Fruit fly (Drosophila melanogaster): ENCODE data around the gene lost.

lost gene

dm6 chr3R:4378363-4379354, 24.2 kb upstream of the lost start, which contains the start of gene Sfxn1-3 (continued):
- peak; percentile 16 for TF ChIP-seq kay (GFP tag; optimal IDR thresholded peaks at IDR 0.05)
- TF ChIP-seq ara (GFP tag; IDR thresholded peaks at IDR 0.05), result 0 out of 2 replicates have a peak, but pooled peaks have one; percentile 22
- TF ChIP-seq Oaz (GFP tag; IDR thresholded peaks at IDR 0.05), result no peak
- no peak for TF ChIP-seq Lpt (GFP tag; optimal IDR thresholded peaks at IDR 0.05)
- peak; percentile 71 for TF ChIP-seq HmgZ (tag; optimal IDR thresholded peaks at IDR 0.05)
- no peak for TF ChIP-seq abd-A (tag; optimal IDR thresholded peaks at IDR 0.05)
- TF ChIP-seq CG7987 (GFP tag; optimal IDR thresholded peaks at IDR 0.05), result peak; percentile 73
- TF ChIP-seq disco-r (GFP tag; optimal IDR thresholded peaks at IDR 0.05), result no peak
- no peak for TF ChIP-seq CG12744 (GFP tag; optimal IDR thresholded peaks at IDR 0.05)
- TF ChIP-seq tna (GFP tag; IDR thresholded peaks at IDR 0.05; ENCODE audit: partially characterized antibody), result peak; percentile 34; the same call in 1 of the 2 replicates
- peak; percentile 21 for TF ChIP-seq CG2712 (tag; optimal IDR thresholded peaks at IDR 0.05)
- no peak for TF ChIP-seq CG4854 (GFP tag; optimal IDR thresholded peaks at IDR 0.05)
- TF ChIP-seq Rx (GFP tag; IDR thresholded peaks at IDR 0.05), result no peak
- no peak for TF ChIP-seq Kr (GFP tag; optimal IDR thresholded peaks at IDR 0.05)
- no peak for TF ChIP-seq Ravus (GFP tag; IDR thresholded peaks at IDR 0.05)
- TF ChIP-seq CG14965 (GFP tag; optimal IDR thresholded peaks at IDR 0.05; ENCODE audit: borderline replicate concordance), result no peak
- TF ChIP-seq tin (GFP tag; optimal IDR thresholded peaks at IDR 0.05), result peak; percentile 19
- no peak for TF ChIP-seq Six4 (GFP tag; optimal IDR thresholded peaks at IDR 0.05)
- TF ChIP-seq CG31441 (GFP tag; IDR thresholded peaks at IDR 0.05), result peak; percentile 60; the same call in 1 of the 2 replicates
- no peak for TF ChIP-seq p53 (GFP tag; optimal IDR thresholded peaks at IDR 0.05)
- peak; percentile 37; the same call in 1 of the 2 replicates for TF ChIP-seq Ada2b (GFP tag; IDR thresholded peaks at IDR 0.05)
- TF ChIP-seq CG13287 (GFP tag; IDR thresholded peaks at IDR 0.05; ENCODE audit: partially characterized antibody), result peak; percentile 58
- TF ChIP-seq exex (tag; optimal IDR thresholded peaks at IDR 0.05), result peak; percentile 93
- TF ChIP-seq Poxn (GFP tag; IDR thresholded peaks at IDR 0.05), result no peak
- no peak; the same call in 2 of the 3 replicates for TF ChIP-seq hb (GFP tag; IDR thresholded peaks at IDR 0.05; ENCODE audit: partially characterized antibody)
- TF ChIP-seq Opbp (GFP tag; IDR thresholded peaks at IDR 0.05; ENCODE audit: partially characterized antibody), result 0 out of 3 replicates have a peak, but pooled peaks have one; percentile 59
- TF ChIP-seq Scr (GFP tag; IDR thresholded peaks at IDR 0.05; ENCODE audit: partially characterized antibody), result 0 out of 2 replicates have a peak, but pooled peaks have one; percentile 35
- peak; percentile 2 for TF ChIP-seq Mes4 (GFP tag; optimal IDR thresholded peaks at IDR 0.05)
- peak; percentile 24 for TF ChIP-seq CG8924 (tag; optimal IDR thresholded peaks at IDR 0.05)
- no peak for TF ChIP-seq CG14860 (GFP tag; IDR thresholded peaks at IDR 0.05; ENCODE audit: partially characterized antibody)
- TF ChIP-seq da (GFP tag; optimal IDR thresholded peaks at IDR 0.05), result no peak
- TF ChIP-seq sisA (GFP tag; IDR thresholded peaks at IDR 0.05), result no peak; the same call in 1 of the 2 replicates
- TF ChIP-seq CG9797 (GFP tag; optimal IDR thresholded peaks at IDR 0.05), result no peak
- peak; percentile 55 for TF ChIP-seq CG2678 (tag; optimal IDR thresholded peaks at IDR 0.05)
- TF ChIP-seq CrebB (tag; optimal IDR thresholded peaks at IDR 0.05), result peak; percentile 26
- peak; percentile 84 for TF ChIP-seq CG7928 (GFP tag; optimal IDR thresholded peaks at IDR 0.05)
- TF ChIP-seq CG13424 (tag; optimal IDR thresholded peaks at IDR 0.05), result no peak
- no peak for TF ChIP-seq cas (GFP tag; IDR thresholded peaks at IDR 0.05)
- TF ChIP-seq Hr78 (GFP tag; optimal IDR thresholded peaks at IDR 0.05), result peak in 1 of 2 experiments; percentile 47
- TF ChIP-seq CG11723 (GFP tag; optimal IDR thresholded peaks at IDR 0.05), result peak; percentile 12
- TF ChIP-seq fd64A (GFP tag; optimal IDR thresholded peaks at IDR 0.05), result no peak
- peak; percentile 55 for TF ChIP-seq sob (GFP tag; IDR thresholded peaks at IDR 0.05)
- no peak for TF ChIP-seq Dll (GFP tag; IDR thresholded peaks at IDR 0.05; ENCODE audit: partially characterized antibody)
- peak; percentile 72 for TF ChIP-seq CG5180 (GFP tag; optimal IDR thresholded peaks at IDR 0.05)
- TF ChIP-seq pho (GFP tag; optimal IDR thresholded peaks at IDR 0.05), result peak; percentile 57
- peak; percentile 34; the same call in 1 of the 2 replicates for TF ChIP-seq ato (GFP tag; IDR thresholded peaks at IDR 0.05; ENCODE audit: partially characterized antibody)
- no peak for TF ChIP-seq CG3838 (GFP tag; optimal IDR thresholded peaks at IDR 0.05)

Data from whole organism, embryonic.